Worm (Caenorhabditis elegans) whole organism, L3 larva: ENCODE data around the gene fbxa-107.

Experiments
- ZK546.5 ChIP-seq: sonication (generic microtip); optimal IDR thresholded peaks from 2 replicates; lab custom pipeline; 2017; ENCODE audit warnings: missing biosample characterization, missing genetic modification characterization
- aly-2 ChIP-seq: fragments of 150-350 bp; optimal IDR thresholded peaks from 2 replicates; lab custom pipeline; 2014; ENCODE audit warnings: missing biosample characterization, missing genetic modification characterization
- ama-1 ChIP-seq: fragments of 150-350 bp; optimal IDR thresholded peaks from 2 replicates; lab custom pipeline; 2018
- ceh-28 ChIP-seq: fragments of 150-350 bp; optimal IDR thresholded peaks from 2 replicates; lab custom pipeline; 2014; ENCODE audit warnings: missing biosample characterization, missing genetic modification reagents, missing genetic modification characterization
- ceh-82 ChIP-seq: fragments of 150-350 bp; optimal IDR thresholded peaks from 2 replicates; lab custom pipeline; 2014; ENCODE audit warnings: missing biosample characterization, missing genetic modification characterization
- egl-27 ChIP-seq: sonication (generic microtip); optimal IDR thresholded peaks from 4 replicates; lab custom pipeline; 2017; ENCODE audit warnings: missing biosample characterization, missing genetic modification reagents, missing genetic modification characterization
- egl-5 ChIP-seq: fragments of 150-350 bp; optimal IDR thresholded peaks from 2 replicates; lab custom pipeline; 2017; ENCODE audit warnings: missing biosample characterization, missing genetic modification reagents, missing genetic modification characterization, inconsistent platforms
- elt-1 ChIP-seq: fragments of 150-350 bp; optimal IDR thresholded peaks from 2 replicates; lab custom pipeline; 2014; ENCODE audit warnings: missing biosample characterization, missing genetic modification characterization
- elt-3 ChIP-seq, 3 experiments: fragments of 150-350 bp in 1 of 3; sonication (generic microtip) in 2 of 3; optimal IDR thresholded peaks; 2 replicates in 2 of 3; 4 replicates in 1 of 3; lab custom pipeline; 2014 to 2017; ENCODE audit warnings: missing biosample characterization in 3 of 3, missing genetic modification characterization in 3 of 3
- eor-1 ChIP-seq, 2 experiments: fragments of 150-350 bp; optimal IDR thresholded peaks; 2 replicates each; lab custom pipeline; 2014 to 2018; ENCODE audit warnings: missing biosample characterization in 2 of 2, missing genetic modification characterization in 2 of 2
- fkh-10 ChIP-seq: sonication (generic microtip); optimal IDR thresholded peaks from 2 replicates; lab custom pipeline; 2017; ENCODE audit warnings: missing biosample characterization, missing genetic modification reagents, missing genetic modification characterization
- fkh-2 ChIP-seq: fragments of 150-350 bp; optimal IDR thresholded peaks from 2 replicates; lab custom pipeline; 2014; ENCODE audit warnings: missing biosample characterization, missing genetic modification reagents, missing genetic modification characterization
- fos-1 ChIP-seq: fragments of 150-350 bp; optimal IDR thresholded peaks from 2 replicates; lab custom pipeline; 2014; ENCODE audit warnings: missing biosample characterization, missing genetic modification characterization
- lin-39 ChIP-seq: fragments of 150-350 bp; optimal IDR thresholded peaks from 2 replicates; lab custom pipeline; 2018; ENCODE audit warnings: missing biosample characterization, missing genetic modification reagents, missing genetic modification characterization
- mml-1 ChIP-seq: fragments of 150-350 bp; sonication (generic microtip); optimal IDR thresholded peaks from 3 replicates; lab custom pipeline; 2014; ENCODE audit warnings: missing biosample characterization, missing genetic modification characterization
- nfya-1 ChIP-seq: sonication (generic microtip); optimal IDR thresholded peaks from 2 replicates; lab custom pipeline; 2017; ENCODE audit warnings: missing genetic modification characterization, mild to moderate bottlenecking, missing compliant biosample characterization, antibody characterized with exemption, moderate library complexity; ENCODE audit not compliant: insufficient read depth
- nhr-11 ChIP-seq: fragments of 150-350 bp; optimal IDR thresholded peaks from 2 replicates; lab custom pipeline; 2014; ENCODE audit warnings: missing biosample characterization, missing genetic modification characterization
- nhr-12 ChIP-seq: fragments of 150-350 bp; optimal IDR thresholded peaks from 2 replicates; lab custom pipeline; 2014; ENCODE audit warnings: missing biosample characterization, missing genetic modification characterization
- nhr-23 ChIP-seq: fragments of 150-350 bp; optimal IDR thresholded peaks from 2 replicates; lab custom pipeline; 2014; ENCODE audit warnings: missing biosample characterization, missing genetic modification reagents, missing genetic modification characterization
- nhr-237 ChIP-seq: fragments of 150-350 bp; optimal IDR thresholded peaks from 2 replicates; lab custom pipeline; 2014; ENCODE audit warnings: missing biosample characterization, missing genetic modification characterization
- nhr-25 ChIP-seq: sonication (generic microtip); optimal IDR thresholded peaks from 2 replicates; lab custom pipeline; 2017; ENCODE audit warnings: missing biosample characterization, missing genetic modification characterization
- nhr-28 ChIP-seq: fragments of 150-350 bp; optimal IDR thresholded peaks from 2 replicates; lab custom pipeline; 2014; ENCODE audit warnings: missing biosample characterization, missing genetic modification characterization
- nhr-43 ChIP-seq: sonication (generic microtip); optimal IDR thresholded peaks from 2 replicates; lab custom pipeline; 2016; ENCODE audit warnings: mild to moderate bottlenecking, missing genetic modification characterization, missing compliant biosample characterization; ENCODE audit not compliant: poor library complexity, severe bottlenecking
- nhr-67 ChIP-seq: fragments of 150-350 bp; optimal IDR thresholded peaks from 2 replicates; lab custom pipeline; 2014; ENCODE audit warnings: missing biosample characterization, missing genetic modification characterization
- nhr-77 ChIP-seq: fragments of 150-350 bp; optimal IDR thresholded peaks from 2 replicates; lab custom pipeline; 2014; ENCODE audit warnings: missing biosample characterization, missing genetic modification characterization
- pha-4 ChIP-seq: fragments of 150-350 bp; optimal IDR thresholded peaks from 2 replicates; lab custom pipeline; 2014; ENCODE audit warnings: missing biosample characterization, missing genetic modification reagents, missing genetic modification characterization
- sea-2 ChIP-seq: fragments of 150-350 bp; sonication (generic microtip); optimal IDR thresholded peaks from 4 replicates; lab custom pipeline; 2014; ENCODE audit warnings: missing biosample characterization, missing genetic modification reagents, missing genetic modification characterization
- snpc-4 ChIP-seq: fragments of 150-350 bp; optimal IDR thresholded peaks from 2 replicates; lab custom pipeline; 2014; ENCODE audit warnings: missing biosample characterization, missing genetic modification characterization
- unc-62 ChIP-seq: fragments of 150-350 bp; sonication (generic microtip); optimal IDR thresholded peaks from 4 replicates; lab custom pipeline; 2014; ENCODE audit warnings: missing biosample characterization, missing genetic modification reagents, missing genetic modification characterization

Gene fbxa-107

DNA sequence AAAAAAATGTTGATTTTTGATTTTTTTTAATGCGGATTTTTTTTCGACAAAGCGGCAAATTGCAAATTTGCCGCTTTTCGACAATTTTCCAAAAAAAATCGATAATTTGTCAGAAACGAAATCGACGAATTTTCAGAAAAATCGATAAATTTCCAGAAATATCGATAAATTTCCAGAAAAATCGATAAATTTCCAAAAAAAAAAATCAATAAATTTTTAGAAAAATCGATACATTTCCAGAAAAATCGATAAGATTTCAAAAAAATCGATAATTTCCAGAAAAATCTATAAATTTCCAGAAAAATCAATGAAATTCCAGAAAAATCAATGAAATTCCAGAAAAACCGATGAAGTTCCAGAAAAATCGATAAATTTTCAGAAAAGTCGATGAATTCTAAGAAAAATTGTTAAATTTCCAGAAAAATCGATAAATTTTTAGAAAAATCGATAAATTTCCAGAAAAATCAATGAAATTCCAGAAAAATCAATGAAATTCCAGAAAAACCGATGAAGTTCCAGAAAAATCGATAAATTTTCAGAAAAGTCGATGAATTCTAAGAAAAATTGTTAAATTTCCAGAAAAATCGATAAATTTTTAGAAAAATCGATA, 6.0 kb downstream of the fbxa-107 start:
- peak; percentile 82 for TF ChIP-seq ceh-28 (tag; lab: Kevin White, UChicago)

DNA sequence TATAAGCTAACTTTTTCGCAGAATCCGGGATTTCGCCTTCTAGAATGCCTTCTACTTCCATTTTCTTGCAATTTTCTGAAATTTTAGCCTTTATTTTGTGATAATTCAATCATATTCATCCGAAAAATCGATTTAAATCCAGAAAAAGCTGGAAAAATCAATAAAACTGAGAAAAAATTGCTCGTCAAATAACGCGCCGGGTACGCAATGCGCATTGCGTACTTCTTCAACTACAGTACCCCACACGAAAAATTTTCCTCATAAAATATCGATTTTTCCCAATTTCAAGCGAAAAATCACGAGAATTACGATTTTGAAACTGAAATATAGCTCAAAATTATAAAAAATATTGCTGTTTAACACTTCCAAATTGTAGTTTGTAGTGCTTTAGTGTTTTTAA, 7.3 kb downstream of the fbxa-107 start, which contains the start of gene Y37H2A.12:
TSS of gene Y37H2A.12 (minus strand) at position 81 of the 400 bp plus-strand sequence.
- TF ChIP-seq ceh-28 (tag; lab: Kevin White, UChicago): peak; percentile 6
- no peak for TF ChIP-seq elt-1
- TF ChIP-seq nhr-12: no peak
- TF ChIP-seq ZK546.5 (tag; lab: Kevin White, UChicago): no peak

DNA sequence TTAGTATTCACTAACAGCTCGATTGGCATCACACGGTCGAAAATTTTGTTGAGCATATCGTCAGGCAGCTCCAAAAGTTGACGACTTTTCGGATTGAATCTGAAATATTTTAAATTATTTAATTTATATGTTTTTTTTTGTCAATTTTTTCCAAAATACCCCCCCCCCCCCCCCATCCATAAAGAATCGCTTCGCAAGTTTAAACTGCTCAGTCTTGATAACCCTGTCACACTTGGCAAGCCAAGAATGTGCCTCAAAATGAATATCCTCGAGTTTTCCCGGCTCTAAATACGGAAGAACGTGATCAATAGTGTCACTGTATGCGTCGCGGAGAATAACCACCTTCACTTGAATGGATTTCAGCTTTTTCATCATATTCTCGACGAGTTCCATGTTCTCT, 9.4 kb downstream of the fbxa-107 start, which contains the start of gene Y37H2A.18:
TSS of gene Y37H2A.18 (minus strand) at position 101 of the 400 bp plus-strand sequence.
- TF ChIP-seq snpc-4 (tag; lab: Kevin White, UChicago): no peak
- no peak for TF ChIP-seq elt-3 (tag; optimal IDR thresholded peaks at IDR 0.05; lab: Kevin White, UChicago)
- no peak for TF ChIP-seq egl-5
- TF ChIP-seq nhr-12: no peak
- no peak for TF ChIP-seq ZK546.5 (tag; lab: Kevin White, UChicago)
- no peak for TF ChIP-seq elt-1
- no peak for TF ChIP-seq fkh-10 (GFP tag; lab: Kevin White, UChicago)
- no peak for TF ChIP-seq pha-4 (tag; lab: Kevin White, UChicago)
- TF ChIP-seq ceh-82 (tag; lab: Kevin White, UChicago): no peak
- no peak for TF ChIP-seq nhr-237 (tag; lab: Kevin White, UChicago)
- TF ChIP-seq fkh-2 (tag; lab: Kevin White, UChicago): no peak
- no peak for TF ChIP-seq sea-2 (GFP tag; lab: Kevin White, UChicago)
- TF ChIP-seq nhr-23: no peak
- no peak for TF ChIP-seq nhr-67 (tag; lab: Kevin White, UChicago)
- no peak for TF ChIP-seq nhr-25 (tag; lab: Kevin White, UChicago)
- no peak for TF ChIP-seq unc-62 (GFP tag; lab: Kevin White, UChicago)
- no peak for TF ChIP-seq nhr-77
- no peak for TF ChIP-seq nhr-43 (tag; lab: Kevin White, UChicago)
- no peak for TF ChIP-seq nhr-28
- no peak for TF ChIP-seq egl-27 (tag; lab: Kevin White, UChicago)
- TF ChIP-seq, all 47 proteins: peak for 0

DNA sequence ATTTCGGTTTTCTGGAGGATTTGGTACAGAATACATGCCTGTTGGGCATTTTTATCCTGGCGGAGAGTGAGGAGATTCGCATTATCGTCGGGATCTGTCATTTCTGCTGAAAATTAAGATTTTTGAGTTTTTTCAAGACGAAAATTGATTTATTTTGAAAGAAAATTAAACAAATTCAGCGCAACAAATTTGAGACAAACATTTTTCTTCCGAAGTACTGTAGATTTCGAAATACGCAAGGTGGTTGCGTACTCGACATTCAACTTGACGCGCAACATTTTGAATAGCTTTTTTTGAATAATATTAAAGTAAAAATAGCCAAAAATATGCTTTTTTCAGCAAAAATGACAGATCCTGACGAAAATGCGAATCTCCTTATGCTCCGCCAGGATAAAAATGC, 10.6 kb downstream of the fbxa-107 start, which contains the start of gene Y37H2A.7:
TSS of gene Y37H2A.7 (minus strand) at position 101 of the 400 bp plus-strand sequence.
- TF ChIP-seq egl-5 (no peak), elt-1 (no peak), ceh-82 (tag; lab: Kevin White, UChicago) (no peak), fkh-10 (GFP tag; lab: Kevin White, UChicago) (no peak), ZK546.5 (tag; lab: Kevin White, UChicago) (no peak), eor-1 (tag; optimal IDR thresholded peaks at IDR 0.05; lab: Kevin White, UChicago) (no peak), aly-2 (tag; lab: Kevin White, UChicago) (no peak), ceh-28 (tag; lab: Kevin White, UChicago) (no peak), nhr-67 (tag; lab: Kevin White, UChicago) (no peak), nfya-1 (tag; lab: Kevin White, UChicago) (no peak)

DNA sequence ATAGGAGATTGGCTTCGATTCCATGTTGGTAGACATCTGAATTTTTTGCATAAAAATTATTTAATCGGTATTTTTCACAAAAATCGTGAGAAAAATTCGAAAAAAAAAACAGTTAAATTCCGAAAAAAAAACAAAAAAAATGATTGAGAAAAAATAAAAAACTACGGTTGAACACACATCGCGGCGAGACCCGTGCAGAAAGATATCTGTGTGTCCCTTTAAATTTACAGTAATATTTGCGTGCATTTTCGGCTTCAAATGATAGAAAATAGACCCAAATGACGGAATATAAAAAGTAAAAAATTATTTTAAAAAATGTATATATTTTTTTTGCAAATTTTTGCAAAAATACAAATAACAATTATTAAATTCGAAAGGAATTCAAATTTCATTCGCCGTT, 13.9 kb downstream of the fbxa-107 start:
- no peak for TF ChIP-seq aly-2 (tag; lab: Kevin White, UChicago)
- no peak for TF ChIP-seq ceh-28 (tag; lab: Kevin White, UChicago)
- no peak for TF ChIP-seq ama-1 (lab: Kevin White, UChicago)
- no peak for TF ChIP-seq fos-1 (tag; lab: Kevin White, UChicago)
- TF ChIP-seq mml-1 (tag; lab: Kevin White, UChicago): no peak
- no peak for TF ChIP-seq snpc-4 (tag; lab: Kevin White, UChicago)
- no peak for TF ChIP-seq nhr-43 (tag; lab: Kevin White, UChicago)
- no peak for TF ChIP-seq nhr-12
- TF ChIP-seq nhr-11 (tag; lab: Kevin White, UChicago): no peak
- no peak for TF ChIP-seq fkh-2 (tag; lab: Kevin White, UChicago)
- no peak for TF ChIP-seq fkh-10 (GFP tag; lab: Kevin White, UChicago)
- no peak for TF ChIP-seq egl-27 (tag; lab: Kevin White, UChicago)
- TF ChIP-seq unc-62 (GFP tag; lab: Kevin White, UChicago): no peak
- TF ChIP-seq egl-5: no peak
- no peak for TF ChIP-seq ZK546.5 (tag; lab: Kevin White, UChicago)
- TF ChIP-seq pha-4 (tag; lab: Kevin White, UChicago): no peak
- no peak for TF ChIP-seq lin-39 (tag; lab: Kevin White, UChicago)
